Worm (Caenorhabditis elegans) whole organism, midembryonic: ENCODE data around the gene srx-20.

Experiments
- cog-1 ChIP-seq: sonication (generic microtip); optimal IDR thresholded peaks from 2 replicates; lab custom pipeline; 2016; ENCODE audit warnings: missing genetic modification characterization, missing compliant biosample characterization
- flt-1 ChIP-seq: fragments of 200-800 bp; sonication (Bioruptor generic); IDR thresholded peaks from 2 replicates; pipeline ENCODE4 v1.3.6; 2022; ENCODE audit warnings: missing genetic modification characterization, missing compliant biosample characterization
- ref-1 ChIP-seq: fragments of 200-800 bp; sonication (Bioruptor generic); conservative IDR thresholded peaks from 2 replicates; pipeline ENCODE4 v1.3.6; 2022; ENCODE audit warnings: missing genetic modification reagents, missing genetic modification characterization, missing compliant biosample characterization

- TF ChIP-seq flt-1 (GFP tag; lab: Robert Waterston, UW) = no peak
- no peak for TF ChIP-seq cog-1 (tag; lab: Kevin White, UChicago)
- TF ChIP-seq ref-1 (GFP tag; lab: Robert Waterston, UW) = no peak
These were observed 42.2 kb downstream of the srx-20 start, which contains the start of the genes rpn-1 and ribo-1 for ce11 chrIV:6909863-6910733.
